Fruit fly (Drosophila melanogaster): ENCODE measurements around the gene CG8813.
A peak's percentile ranks its signal among the peaks of the same experiment; 100 is the strongest.

The CG8813 gene

DNA sequence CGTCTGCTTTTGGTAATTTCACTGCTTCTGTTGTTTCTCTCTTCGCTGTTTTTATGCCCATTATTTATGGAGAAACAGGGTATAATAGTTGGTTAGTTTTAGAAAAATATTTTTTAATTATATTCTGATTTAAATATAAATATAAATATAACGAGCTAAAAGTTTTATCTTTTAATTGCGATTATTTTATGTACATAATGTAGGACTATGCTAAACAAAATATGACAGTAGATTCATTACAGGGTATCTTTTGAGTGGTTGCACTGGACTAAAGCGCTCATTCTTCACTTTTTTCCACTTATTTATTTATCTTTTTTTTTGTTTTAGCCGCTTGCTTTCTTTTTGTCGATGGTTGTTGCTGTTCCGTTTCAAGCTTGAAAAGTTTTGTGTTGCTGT lies 35.6 kb downstream of the CG8813 start (continued):
- TF ChIP-seq CG17359 (tag; optimal IDR thresholded peaks at IDR 0.05), result peak; percentile 62
- peak; percentile 50 for TF ChIP-seq Drgx (GFP tag; IDR thresholded peaks at IDR 0.05)
- TF ChIP-seq Optix (GFP tag; IDR thresholded peaks at IDR 0.05), result no peak
- peak; percentile 17 for TF ChIP-seq odd (GFP tag; optimal IDR thresholded peaks at IDR 0.05)
- TF ChIP-seq ham (GFP tag; IDR thresholded peaks at IDR 0.05), result no peak
- TF ChIP-seq fd96Cb (tag; optimal IDR thresholded peaks at IDR 0.05), result peak; percentile 40
- 0 out of 3 replicates have a peak, but pooled peaks have one; percentile 9 for TF ChIP-seq z (GFP tag; IDR thresholded peaks at IDR 0.05)
- no peak for TF ChIP-seq Oaz (GFP tag; IDR thresholded peaks at IDR 0.05)
- no peak for TF ChIP-seq klu (GFP tag; IDR thresholded peaks at IDR 0.05)
- TF ChIP-seq B-H1 (GFP tag; IDR thresholded peaks at IDR 0.05), result no peak
- TF ChIP-seq stwl (tag; optimal IDR thresholded peaks at IDR 0.05), result no peak
- no peak for TF ChIP-seq CG7786 (GFP tag; optimal IDR thresholded peaks at IDR 0.05)
- TF ChIP-seq CG3847 (GFP tag; IDR thresholded peaks at IDR 0.05), result no peak
- TF ChIP-seq jigr1 (GFP tag; IDR thresholded peaks at IDR 0.05), result no peak
- no peak for TF ChIP-seq Mad (GFP tag; optimal IDR thresholded peaks at IDR 0.05)
- TF ChIP-seq CG11085 (GFP tag; IDR thresholded peaks at IDR 0.05), result no peak
- no peak for TF ChIP-seq Nf-YB (GFP tag; optimal IDR thresholded peaks at IDR 0.05)
- no peak for TF ChIP-seq CG12155 (GFP tag; optimal IDR thresholded peaks at IDR 0.05)
- TF ChIP-seq cato (GFP tag; optimal IDR thresholded peaks at IDR 0.05; ENCODE audit: borderline replicate concordance), result no peak
- no peak for TF ChIP-seq Sin3A (optimal IDR thresholded peaks at IDR 0.05)
- TF ChIP-seq CG1647 (GFP tag; optimal IDR thresholded peaks at IDR 0.05), result no peak
- no peak for TF ChIP-seq Myb (GFP tag; optimal IDR thresholded peaks at IDR 0.05)
- no peak for TF ChIP-seq CG1792 (GFP tag; optimal IDR thresholded peaks at IDR 0.05)
- no peak for TF ChIP-seq CG17612 (GFP tag; IDR thresholded peaks at IDR 0.05)
- no peak for TF ChIP-seq MESR4 (GFP tag; optimal IDR thresholded peaks at IDR 0.05)
- TF ChIP-seq en (GFP tag; optimal IDR thresholded peaks at IDR 0.05), result no peak
- no peak for TF ChIP-seq nau (GFP tag; optimal IDR thresholded peaks at IDR 0.05)
- no peak for TF ChIP-seq shn (GFP tag; optimal IDR thresholded peaks at IDR 0.05)
- peak; percentile 4 for TF ChIP-seq salm (tag; optimal IDR thresholded peaks at IDR 0.05)
- no peak for TF ChIP-seq eyg (GFP tag; optimal IDR thresholded peaks at IDR 0.05)
- no peak for TF ChIP-seq org-1 (GFP tag; optimal IDR thresholded peaks at IDR 0.05)
- TF ChIP-seq Ptx1 (GFP tag; IDR thresholded peaks at IDR 0.05), result peak; percentile 65
- peak; percentile 25; the same call in 1 of the 2 replicates for TF ChIP-seq CG17328 (GFP tag; IDR thresholded peaks at IDR 0.05)
- peak; percentile 74; the same call in 2 of the 3 replicates for TF ChIP-seq ci (GFP tag; IDR thresholded peaks at IDR 0.05)
- TF ChIP-seq stc (GFP tag; IDR thresholded peaks at IDR 0.05), result peak; percentile 65
- peak; percentile 58 for TF ChIP-seq nmo (GFP tag; optimal IDR thresholded peaks at IDR 0.05)
- 0 out of 2 replicates have a peak, but pooled peaks have one; percentile 12 for TF ChIP-seq CG4730 (GFP tag; IDR thresholded peaks at IDR 0.05)
- TF ChIP-seq HLH4C (GFP tag; IDR thresholded peaks at IDR 0.05; ENCODE audit: partially characterized antibody), result no peak
- 0 out of 2 replicates have a peak, but pooled peaks have one; percentile 36 for TF ChIP-seq Awh (GFP tag; IDR thresholded peaks at IDR 0.05)
- peak; percentile 41 for TF ChIP-seq ssp (GFP tag; IDR thresholded peaks at IDR 0.05)
- no peak for TF ChIP-seq grn (GFP tag; optimal IDR thresholded peaks at IDR 0.05)
- TF ChIP-seq CG4282 (GFP tag; optimal IDR thresholded peaks at IDR 0.05), result no peak
- TF ChIP-seq CG10431 (GFP tag; optimal IDR thresholded peaks at IDR 0.05), result no peak
- TF ChIP-seq CG12769 (tag; optimal IDR thresholded peaks at IDR 0.05), result no peak
- no peak for TF ChIP-seq CG8944 (GFP tag; optimal IDR thresholded peaks at IDR 0.05)
- no peak for TF ChIP-seq CG8089 (GFP tag; optimal IDR thresholded peaks at IDR 0.05)
- TF ChIP-seq CG30431 (GFP tag; optimal IDR thresholded peaks at IDR 0.05), result no peak
- TF ChIP-seq CG31441 (GFP tag; IDR thresholded peaks at IDR 0.05), result peak; percentile 68
- TF ChIP-seq Asciz (GFP tag; optimal IDR thresholded peaks at IDR 0.05), result peak; percentile 33
- TF ChIP-seq gfzf (GFP tag; optimal IDR thresholded peaks at IDR 0.05), result no peak
- TF ChIP-seq CG2120 (GFP tag; optimal IDR thresholded peaks at IDR 0.05), result peak; percentile 34
- TF ChIP-seq CG5180 (GFP tag; optimal IDR thresholded peaks at IDR 0.05), result peak; percentile 20
- no peak for TF ChIP-seq CG10147 (GFP tag; optimal IDR thresholded peaks at IDR 0.05)
